Worm (Caenorhabditis elegans) whole organism, late embryonic: ENCODE measurements around the gene hpo-10.

Experiments used
- nhr-11 ChIP-seq: fragments of 150-350 bp; optimal IDR thresholded peaks from 2 replicates; lab custom pipeline; 2014; ENCODE audit warnings: missing biosample characterization, missing genetic modification characterization
- pha-4 ChIP-seq: fragments of 150-350 bp; optimal IDR thresholded peaks from 2 replicates; lab custom pipeline; 2018; ENCODE audit warnings: missing biosample characterization, missing genetic modification reagents, missing genetic modification characterization
- tbx-2 ChIP-seq: sonication (generic microtip); optimal IDR thresholded peaks from 2 replicates; lab custom pipeline; 2016; ENCODE audit warnings: missing genetic modification characterization, missing compliant biosample characterization

DNA sequence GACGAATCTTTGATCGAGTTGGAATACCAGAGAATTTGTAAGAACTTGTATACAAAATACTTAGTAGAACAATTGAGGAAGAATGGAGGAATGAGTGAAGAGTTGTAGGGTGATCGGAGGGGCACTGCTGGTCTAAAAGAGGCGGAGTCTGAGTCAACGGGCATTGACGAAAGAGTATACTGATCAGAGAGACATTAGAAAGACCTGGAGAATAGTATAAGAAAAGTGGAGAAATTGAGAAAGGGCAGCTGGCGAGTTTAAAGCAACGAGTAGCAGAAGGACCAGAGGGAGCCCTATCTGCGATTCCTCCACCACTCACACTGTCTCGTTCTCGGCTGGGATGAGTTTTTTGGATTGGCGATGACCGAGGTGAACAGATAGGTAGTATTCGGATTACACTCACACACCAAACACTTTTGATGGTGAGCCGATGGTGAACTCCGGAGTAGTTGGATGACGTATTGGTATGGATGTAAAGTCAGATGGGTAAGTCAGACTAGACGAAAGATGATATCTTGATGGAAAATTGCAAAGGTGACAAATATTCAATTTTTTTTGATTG lies 52.2 kb downstream of the hpo-10 start, which contains the start of gene EGAP1.5:
- TF ChIP-seq tbx-2 (tag; lab: Kevin White, UChicago) (no peak), pha-4 (no peak), nhr-11 (no peak)
